Worm (Caenorhabditis elegans) whole organism, L3 larva: ENCODE measurements around the gene Y59E9AL.8.

Experiments used
- nhr-23 ChIP-seq: fragments of 150-350 bp; optimal IDR thresholded peaks from 2 replicates; lab custom pipeline; 2014; ENCODE audit warnings: missing biosample characterization, missing genetic modification reagents, missing genetic modification characterization
- snpc-4 ChIP-seq: fragments of 150-350 bp; optimal IDR thresholded peaks from 2 replicates; lab custom pipeline; 2014; ENCODE audit warnings: missing biosample characterization, missing genetic modification characterization
- unc-62 ChIP-seq: fragments of 150-350 bp; sonication (generic microtip); optimal IDR thresholded peaks from 4 replicates; lab custom pipeline; 2014; ENCODE audit warnings: missing biosample characterization, missing genetic modification reagents, missing genetic modification characterization

ce11 chrIV:5200813-5201212, 23.3 kb downstream of the Y59E9AL.8 start:
- TF ChIP-seq nhr-23, result no peak
- no peak for TF ChIP-seq unc-62 (GFP tag; lab: Kevin White, UChicago)
- no peak for TF ChIP-seq snpc-4
